Fruit fly (Drosophila melanogaster) whole organism, wandering third instar larva: ENCODE results near the gene wapl.

Experiments
- Hr78 ChIP-seq: fragments of >200 bp; optimal IDR thresholded peaks from 2 replicates; lab custom pipeline; 2017; ENCODE audit warnings: missing biosample characterization, missing genetic modification characterization
- Myc ChIP-seq: fragments of >200 bp; optimal IDR thresholded peaks from 2 replicates; lab custom pipeline; 2017
- dmrt93B ChIP-seq: fragments of 200-800 bp; sonication (Bioruptor generic); optimal IDR thresholded peaks from 2 replicates; lab custom pipeline; 2018; ENCODE audit warnings: missing biosample characterization, mild to moderate bottlenecking, missing genetic modification characterization
- foxo ChIP-seq, 2 experiments: fragments of 200-800 bp; sonication (Bioruptor generic); optimal IDR thresholded peaks; 2 replicates in 1 of 2; 3 replicates in 1 of 2; lab custom pipeline; 2016 to 2017; ENCODE audit warnings: missing biosample characterization in 2 of 2, missing genetic modification characterization in 2 of 2
- pan ChIP-seq: fragments of >200 bp; optimal IDR thresholded peaks from 2 replicates; lab custom pipeline; 2017
- psq ChIP-seq: fragments of 200-800 bp; sonication (Bioruptor generic); optimal IDR thresholded peaks from 3 replicates; lab custom pipeline; 2017; ENCODE audit warnings: missing biosample characterization, mild to moderate bottlenecking, missing genetic modification characterization, moderate library complexity
- tai ChIP-seq: sonication (Bioruptor generic); optimal IDR thresholded peaks from 2 replicates; lab custom pipeline; 2016; ENCODE audit warnings: missing biosample characterization, missing genetic modification characterization
- usp ChIP-seq: fragments of >200 bp; optimal IDR thresholded peaks from 2 replicates; lab custom pipeline; 2017; ENCODE audit warnings: missing biosample characterization, missing genetic modification characterization

DNA sequence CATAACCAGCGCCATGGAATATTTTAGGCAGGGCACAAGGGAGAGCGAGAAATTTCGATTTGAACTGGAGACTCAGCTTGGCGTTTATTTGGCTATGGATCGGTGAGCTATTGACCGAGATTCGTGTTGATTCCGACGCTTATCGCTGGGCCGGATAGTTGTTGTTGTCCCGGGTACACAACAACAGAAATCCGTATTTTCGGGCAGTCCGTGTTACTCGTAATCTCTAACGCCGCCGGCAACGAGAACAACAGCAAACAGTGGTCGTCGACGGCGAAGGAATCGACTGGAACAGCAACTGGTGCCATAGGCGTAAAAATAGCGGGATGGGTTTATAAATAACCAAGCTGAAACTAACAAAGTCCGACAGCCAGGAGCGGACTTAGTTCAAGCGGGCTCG lies 33.1 kb upstream of the wapl start:
- TF ChIP-seq Myc (lab: Kevin White, UChicago) (no peak), Hr78 (GFP tag; lab: Kevin White, UChicago) (no peak), pan (lab: Kevin White, UChicago) (no peak), foxo (GFP tag; optimal IDR thresholded peaks at IDR 0.05; lab: Kevin White, UChicago) (no peak), usp (GFP tag; lab: Kevin White, UChicago) (no peak), dmrt93B (GFP tag; lab: Kevin White, UChicago) (no peak), tai (GFP tag; lab: Kevin White, UChicago) (no peak), psq (GFP tag; lab: Kevin White, UChicago) (no peak)
